Worm (Caenorhabditis elegans): Measurements from ENCODE around the gene nrf-5.

ce11 chrV:13840909-13841308 is 12.8 kb downstream of the nrf-5 start, which contains the start of gene srx-17:
- TF ChIP-seq snpc-4 (tag; optimal IDR thresholded peaks at IDR 0.05) (no peak), unc-39 (tag; optimal IDR thresholded peaks at IDR 0.05) (no peak), sem-4 (tag; optimal IDR thresholded peaks at IDR 0.05) (no peak), zag-1 (tag; optimal IDR thresholded peaks at IDR 0.05) (no peak), lin-13 (GFP tag; optimal IDR thresholded peaks at IDR 0.05) (no peak), mab-5 (tag; optimal IDR thresholded peaks at IDR 0.05) (no peak), peb-1 (tag; optimal IDR thresholded peaks at IDR 0.05) (no peak), dmd-4 (tag; optimal IDR thresholded peaks at IDR 0.05) (no peak), nhr-12 (tag; optimal IDR thresholded peaks at IDR 0.05) (no peak), F13H6.1 (tag; optimal IDR thresholded peaks at IDR 0.05) (no peak), unc-62 (GFP tag; optimal IDR thresholded peaks at IDR 0.05) (no peak), elt-1 (tag; optimal IDR thresholded peaks at IDR 0.05) (no peak), nhr-77 (tag; optimal IDR thresholded peaks at IDR 0.05) (no peak)
